Worm (Caenorhabditis elegans) whole organism, L1 larva: Measurements from ENCODE around the gene mtss-1.
A peak's percentile ranks its signal among the peaks of the same experiment; 100 is the strongest.

Experiments used
- F16B12.6 ChIP-seq: fragments of 150-350 bp; optimal IDR thresholded peaks from 2 replicates; lab custom pipeline; 2014; ENCODE audit warnings: missing biosample characterization, missing genetic modification characterization
- Y116A8C.19 ChIP-seq: sonication (generic microtip); optimal IDR thresholded peaks from 2 replicates; lab custom pipeline; 2016; ENCODE audit warnings: missing compliant biosample characterization, missing genetic modification characterization, borderline replicate concordance
- alr-1 ChIP-seq: fragments of 200-800 bp; sonication (Bioruptor generic); optimal IDR thresholded peaks from 2 replicates; lab custom pipeline; 2018; ENCODE audit warnings: borderline replicate concordance, mild to moderate bottlenecking, missing genetic modification characterization, missing compliant biosample characterization
- aly-2 ChIP-seq: fragments of 150-350 bp; optimal IDR thresholded peaks from 2 replicates; lab custom pipeline; 2014; ENCODE audit warnings: missing biosample characterization, missing genetic modification characterization
- ceh-63 ChIP-seq: fragments of 200-800 bp; sonication (Bioruptor generic); optimal IDR thresholded peaks from 2 replicates; lab custom pipeline; 2018; ENCODE audit warnings: mild to moderate bottlenecking, missing genetic modification characterization, missing compliant biosample characterization
- ceh-82 ChIP-seq, 3 experiments: fragments of 150-350 bp in 1 of 3; sonication (generic microtip) in 2 of 3; optimal IDR thresholded peaks; 2 replicates each; lab custom pipeline; 2014 to 2017; ENCODE audit warnings: missing biosample characterization in 3 of 3, missing genetic modification characterization in 3 of 3
- ceh-88 ChIP-seq: fragments of 200-800 bp; sonication (Bioruptor generic); IDR thresholded peaks from 2 replicates; pipeline ENCODE4 v1.3.6; 2022; ENCODE audit warnings: missing genetic modification characterization, missing compliant biosample characterization
- ceh-90 ChIP-seq: sonication (generic microtip); optimal IDR thresholded peaks from 2 replicates; lab custom pipeline; 2016; ENCODE audit warnings: missing genetic modification characterization, missing compliant biosample characterization
- dpl-1 ChIP-seq, 3 experiments: fragments of 150-350 bp in 2 of 3; sonication (generic microtip) in 1 of 3; optimal IDR thresholded peaks; 2 replicates each; lab custom pipeline; 2014 to 2017; ENCODE audit warnings: missing biosample characterization in 3 of 3, missing genetic modification characterization in 3 of 3, missing genetic modification reagents in 3 of 3
- dsc-1 ChIP-seq: sonication (generic microtip); optimal IDR thresholded peaks from 2 replicates; lab custom pipeline; 2016; ENCODE audit warnings: mild to moderate bottlenecking, missing genetic modification characterization, missing compliant biosample characterization
- egl-27 ChIP-seq, 2 experiments: fragments of 150-350 bp in 1 of 2; sonication (generic microtip); optimal IDR thresholded peaks; 3 replicates each; lab custom pipeline; 2017 to 2018; ENCODE audit warnings: missing biosample characterization in 2 of 2, missing genetic modification characterization in 2 of 2, missing genetic modification reagents in 2 of 2
- fkh-4 ChIP-seq: sonication (generic microtip); optimal IDR thresholded peaks from 2 replicates; lab custom pipeline; 2016; ENCODE audit warnings: missing compliant biosample characterization, missing genetic modification characterization, borderline replicate concordance
- fos-1 ChIP-seq: fragments of 150-350 bp; optimal IDR thresholded peaks from 2 replicates; lab custom pipeline; 2014; ENCODE audit warnings: missing biosample characterization, missing genetic modification characterization
- hlh-17 ChIP-seq: fragments of 200-800 bp; sonication (Bioruptor generic); optimal IDR thresholded peaks from 2 replicates; lab custom pipeline; 2018; ENCODE audit warnings: missing genetic modification characterization, mild to moderate bottlenecking, missing compliant biosample characterization, moderate library complexity, borderline replicate concordance
- hlh-4 ChIP-seq: sonication (generic microtip); optimal IDR thresholded peaks from 2 replicates; lab custom pipeline; 2016; ENCODE audit warnings: mild to moderate bottlenecking, missing genetic modification characterization, missing compliant biosample characterization
- hpl-2 ChIP-seq: fragments of 150-350 bp; optimal IDR thresholded peaks from 2 replicates; lab custom pipeline; 2014; ENCODE audit warnings: missing biosample characterization, missing genetic modification reagents, missing genetic modification characterization
- irx-1 ChIP-seq: sonication (generic microtip); optimal IDR thresholded peaks from 2 replicates; lab custom pipeline; 2016; ENCODE audit warnings: missing genetic modification characterization, missing compliant biosample characterization
- isw-1 ChIP-seq: fragments of 200-800 bp; sonication (Bioruptor generic); IDR thresholded peaks from 2 replicates; pipeline ENCODE4 v1.3.6; 2022; ENCODE audit warnings: missing genetic modification characterization, missing compliant biosample characterization
- lin-13 ChIP-seq: fragments of 150-350 bp; optimal IDR thresholded peaks from 2 replicates; lab custom pipeline; 2014; ENCODE audit warnings: missing biosample characterization, missing genetic modification reagents, missing genetic modification characterization
- lin-14 ChIP-seq: fragments of 200-800 bp; sonication (Bioruptor generic); optimal IDR thresholded peaks from 2 replicates; lab custom pipeline; 2018; ENCODE audit warnings: mild to moderate bottlenecking, missing genetic modification characterization, moderate library complexity, missing compliant biosample characterization
- lir-3 ChIP-seq: sonication (generic microtip); optimal IDR thresholded peaks from 2 replicates; lab custom pipeline; 2016; ENCODE audit warnings: mild to moderate bottlenecking, missing genetic modification characterization, moderate library complexity, missing compliant biosample characterization; ENCODE audit not compliant: poor library complexity
- mab-9 ChIP-seq: fragments of 200-800 bp; sonication (Bioruptor generic); IDR thresholded peaks from 2 replicates; pipeline ENCODE4 v1.3.6; 2022; ENCODE audit warnings: missing genetic modification reagents, missing genetic modification characterization, missing compliant biosample characterization
- mdl-1 ChIP-seq, 2 experiments: fragments of 150-350 bp; optimal IDR thresholded peaks; 2 replicates each; lab custom pipeline; 2014 to 2017; ENCODE audit warnings: missing biosample characterization in 2 of 2, missing genetic modification characterization in 2 of 2, inconsistent platforms in 1 of 2
- mep-1 ChIP-seq: fragments of 150-350 bp; optimal IDR thresholded peaks from 2 replicates; lab custom pipeline; 2014; ENCODE audit warnings: missing biosample characterization, missing genetic modification characterization
- nhr-11 ChIP-seq: fragments of 150-350 bp; optimal IDR thresholded peaks from 2 replicates; lab custom pipeline; 2014; ENCODE audit warnings: missing biosample characterization, missing genetic modification characterization
- nhr-237 ChIP-seq: fragments of 150-350 bp; optimal IDR thresholded peaks from 2 replicates; lab custom pipeline; 2014; ENCODE audit warnings: missing biosample characterization, missing genetic modification characterization
- nhr-76 ChIP-seq: sonication (generic microtip); optimal IDR thresholded peaks from 2 replicates; lab custom pipeline; 2017; ENCODE audit warnings: missing biosample characterization, missing genetic modification characterization
- nhr-77 ChIP-seq: fragments of 150-350 bp; optimal IDR thresholded peaks from 2 replicates; lab custom pipeline; 2014; ENCODE audit warnings: missing biosample characterization, missing genetic modification characterization
- nhr-85 ChIP-seq: sonication (generic microtip); peaks from one replicate; lab custom pipeline; 2016; ENCODE audit warnings: missing genetic modification characterization, inconsistent platforms, missing compliant biosample characterization
- nhr-90 ChIP-seq: sonication (generic microtip); optimal IDR thresholded peaks from 2 replicates; lab custom pipeline; 2016; ENCODE audit warnings: mild to moderate bottlenecking, missing genetic modification characterization, missing compliant biosample characterization; ENCODE audit not compliant: poor library complexity
- pax-3 ChIP-seq: fragments of 200-800 bp; sonication (Bioruptor generic); optimal IDR thresholded peaks from 2 replicates; lab custom pipeline; 2018; ENCODE audit warnings: mild to moderate bottlenecking, missing genetic modification characterization, moderate library complexity, missing compliant biosample characterization
- pqm-1 ChIP-seq: sonication (generic microtip); optimal IDR thresholded peaks from 3 replicates; lab custom pipeline; 2017; ENCODE audit warnings: missing biosample characterization, missing genetic modification characterization
- skn-1 ChIP-seq: fragments of 150-350 bp; optimal IDR thresholded peaks from 2 replicates; lab custom pipeline; 2014; ENCODE audit warnings: missing biosample characterization, missing genetic modification characterization
- snpc-4 ChIP-seq: fragments of 150-350 bp; optimal IDR thresholded peaks from 2 replicates; lab custom pipeline; 2014; ENCODE audit warnings: missing biosample characterization, missing genetic modification characterization
- snu-23 ChIP-seq: sonication (generic microtip); optimal IDR thresholded peaks from 2 replicates; lab custom pipeline; 2016; ENCODE audit warnings: missing genetic modification characterization, missing compliant biosample characterization
- sox-4 ChIP-seq: sonication (generic microtip); optimal IDR thresholded peaks from 2 replicates; lab custom pipeline; 2016; ENCODE audit warnings: missing genetic modification characterization, missing compliant biosample characterization
- sptf-1 ChIP-seq: fragments of 150-350 bp; optimal IDR thresholded peaks from 2 replicates; lab custom pipeline; 2014; ENCODE audit warnings: missing biosample characterization, missing genetic modification characterization
- sup-37 ChIP-seq: fragments of 200-800 bp; sonication (Bioruptor generic); optimal IDR thresholded peaks from 2 replicates; lab custom pipeline; 2018; ENCODE audit warnings: mild to moderate bottlenecking, missing genetic modification characterization, missing compliant biosample characterization
- swsn-7 ChIP-seq: sonication (generic microtip); optimal IDR thresholded peaks from 2 replicates; lab custom pipeline; 2016; ENCODE audit warnings: missing genetic modification characterization, missing compliant biosample characterization
- tbx-2 ChIP-seq: sonication (generic microtip); optimal IDR thresholded peaks from 2 replicates; lab custom pipeline; 2016; ENCODE audit warnings: missing genetic modification characterization, missing compliant biosample characterization
- unc-130 ChIP-seq: fragments of 150-350 bp; optimal IDR thresholded peaks from 2 replicates; lab custom pipeline; 2017; ENCODE audit warnings: missing biosample characterization, missing genetic modification characterization, inconsistent platforms
- unc-30 ChIP-seq: sonication (generic microtip); optimal IDR thresholded peaks from 2 replicates; lab custom pipeline; 2017; ENCODE audit warnings: missing biosample characterization, missing genetic modification characterization
- unc-62 ChIP-seq: fragments of 150-350 bp; optimal IDR thresholded peaks from 2 replicates; lab custom pipeline; 2014; ENCODE audit warnings: missing biosample characterization, missing genetic modification reagents, missing genetic modification characterization
- unc-86 ChIP-seq: sonication (generic microtip); optimal IDR thresholded peaks from 2 replicates; lab custom pipeline; 2016; ENCODE audit warnings: missing genetic modification characterization, missing compliant biosample characterization
- unc-98 ChIP-seq: fragments of 200-800 bp; sonication (Bioruptor generic); IDR thresholded peaks from 2 replicates; pipeline ENCODE4 v1.3.6; 2022; ENCODE audit warnings: missing genetic modification characterization, missing compliant biosample characterization
- zag-1 ChIP-seq: fragments of 150-350 bp; optimal IDR thresholded peaks from 2 replicates; lab custom pipeline; 2014; ENCODE audit warnings: missing biosample characterization, missing genetic modification characterization
- zip-4 ChIP-seq: fragments of 200-800 bp; sonication (Bioruptor generic); optimal IDR thresholded peaks from 2 replicates; lab custom pipeline; 2018; ENCODE audit warnings: mild to moderate bottlenecking, missing genetic modification characterization, moderate library complexity, missing compliant biosample characterization
- ztf-11 ChIP-seq, 2 experiments: sonication (generic microtip); optimal IDR thresholded peaks; 2 replicates each; lab custom pipeline; 2016 to 2017; ENCODE audit warnings: missing genetic modification characterization in 2 of 2, missing biosample characterization in 1 of 2, missing compliant biosample characterization in 1 of 2

The mtss-1 gene

ce11 chrIII:8794793-8795192 is 26.7 kb downstream of the mtss-1 start (continued):
- TF ChIP-seq Y116A8C.19 (tag; lab: Kevin White, UChicago) (no peak), sup-37 (peak; percentile 12), sptf-1 (tag; lab: Kevin White, UChicago) (no peak), unc-98 (GFP tag; lab: Robert Waterston, UW) (no peak), unc-130 (tag; lab: Kevin White, UChicago) (no peak), irx-1 (peak; percentile 49), ceh-82 (tag; optimal IDR thresholded peaks at IDR 0.05; lab: Kevin White, UChicago) (peak; percentile 26 to 76 (median 54)), unc-30 (tag; lab: Kevin White, UChicago) (no peak), unc-86 (no peak), nhr-85 (tag; lab: Kevin White, UChicago) (peak; percentile 95), skn-1 (tag; lab: Kevin White, UChicago) (peak; percentile 84), zag-1 (tag; lab: Kevin White, UChicago) (no peak), aly-2 (tag; lab: Kevin White, UChicago) (no peak), lin-13 (GFP tag; lab: Kevin White, UChicago) (peak; percentile 57), dpl-1 (GFP tag; optimal IDR thresholded peaks at IDR 0.05; lab: Kevin White, UChicago) (peak; percentile 52 to 63 (median 61)), alr-1 (no peak), dsc-1 (tag; lab: Kevin White, UChicago) (no peak), nhr-76 (tag; lab: Kevin White, UChicago) (no peak), fos-1 (tag; lab: Kevin White, UChicago) (peak; percentile 38), hlh-4 (tag; lab: Kevin White, UChicago) (no peak), mab-9 (GFP tag; lab: Robert Waterston, UW) (no peak), isw-1 (GFP tag; lab: Robert Waterston, UW) (no peak), hlh-17 (no peak), tbx-2 (tag; lab: Kevin White, UChicago) (peak; percentile 67), ztf-11 (tag; optimal IDR thresholded peaks at IDR 0.05; lab: Kevin White, UChicago) (no peak), F16B12.6 (no peak), ceh-63 (GFP tag; lab: Kevin White, UChicago) (no peak), nhr-90 (tag; lab: Kevin White, UChicago) (peak; percentile 69), nhr-237 (tag; lab: Kevin White, UChicago) (peak; percentile 68), pqm-1 (tag; lab: Kevin White, UChicago) (no peak), zip-4 (GFP tag; lab: Kevin White, UChicago) (no peak)

ce11 chrIII:8795595-8796141 is 27.6 kb downstream of the mtss-1 start:
- TF ChIP-seq fkh-4 (tag; lab: Kevin White, UChicago) (peak; percentile 52), ceh-90 (tag; lab: Kevin White, UChicago) (no peak), tbx-2 (tag; lab: Kevin White, UChicago) (peak; percentile 99), nhr-90 (tag; lab: Kevin White, UChicago) (peak; percentile 91), swsn-7 (tag; lab: Kevin White, UChicago) (peak; percentile 97), ceh-82 (tag; optimal IDR thresholded peaks at IDR 0.05; lab: Kevin White, UChicago) (peak; percentile 88 to 93 (median 92)), unc-62 (GFP tag; lab: Kevin White, UChicago) (peak; percentile 57), mdl-1 (tag; optimal IDR thresholded peaks at IDR 0.05; lab: Kevin White, UChicago) (peak; percentile 50 to 96), pax-3 (tag; lab: Kevin White, UChicago) (peak; percentile 90), irx-1 (peak; percentile 94), isw-1 (GFP tag; lab: Robert Waterston, UW) (peak; percentile 91), nhr-11 (tag; lab: Kevin White, UChicago) (peak; percentile 95), hpl-2 (GFP tag; lab: Kevin White, UChicago) (peak; percentile 78), mep-1 (tag; lab: Kevin White, UChicago) (peak; percentile 96), unc-30 (tag; lab: Kevin White, UChicago) (no peak), unc-98 (GFP tag; lab: Robert Waterston, UW) (no peak), dpl-1 (GFP tag; optimal IDR thresholded peaks at IDR 0.05; lab: Kevin White, UChicago) (peak; percentile 69 to 74 (median 70)), lir-3 (tag; lab: Kevin White, UChicago) (peak; percentile 88), unc-86 (peak; percentile 98), snu-23 (GFP tag; lab: Kevin White, UChicago) (peak; percentile 98), zag-1 (tag; lab: Kevin White, UChicago) (peak; percentile 75), nhr-237 (tag; lab: Kevin White, UChicago) (peak; percentile 84), F16B12.6 (peak; percentile 7), snpc-4 (tag; lab: Kevin White, UChicago) (peak; percentile 95), sox-4 (tag; lab: Kevin White, UChicago) (peak; percentile 84), nhr-77 (tag; lab: Kevin White, UChicago) (peak; percentile 94), egl-27 (tag; optimal IDR thresholded peaks at IDR 0.05; lab: Kevin White, UChicago) (peak; percentile 93 to 97), lin-14 (GFP tag; lab: Kevin White, UChicago) (peak; percentile 100), ceh-88 (GFP tag; lab: Robert Waterston, UW) (peak; percentile 88), skn-1 (tag; lab: Kevin White, UChicago) (peak; percentile 92), sup-37 (peak; percentile 79)
